Worm (Caenorhabditis elegans): Measurements from ENCODE around the gene cup-4.

ce11 chrIII:7878852-7879329 lies 12.6 kb downstream of the cup-4 start, which contains the start of gene sup-18:
- no peak for TF ChIP-seq lin-35 (GFP tag; optimal IDR thresholded peaks at IDR 0.05)
- no peak for TF ChIP-seq lin-14 (GFP tag; optimal IDR thresholded peaks at IDR 0.05)
- TF ChIP-seq elt-3 (tag; optimal IDR thresholded peaks at IDR 0.05) = no peak
- no peak for TF ChIP-seq unc-98 (GFP tag; IDR thresholded peaks at IDR 0.05)
- TF ChIP-seq ztf-11 (tag; optimal IDR thresholded peaks at IDR 0.05) = no peak
- TF ChIP-seq lin-39 (tag; optimal IDR thresholded peaks at IDR 0.05) = no peak
- TF ChIP-seq unc-130 (tag; optimal IDR thresholded peaks at IDR 0.05) = no peak
- no peak for TF ChIP-seq unc-62 (GFP tag; optimal IDR thresholded peaks at IDR 0.05)
- no peak for TF ChIP-seq ces-1 (GFP tag; optimal IDR thresholded peaks at IDR 0.05)

All from whole organism, L1 larva.